Worm (Caenorhabditis elegans) whole organism, L4 larva: ENCODE results near the gene tsn-1.

ENCODE experiments used
- F49E8.2 ChIP-seq: sonication (generic microtip); optimal IDR thresholded peaks from 2 replicates; lab custom pipeline; 2016; ENCODE audit warnings: missing compliant biosample characterization, mild to moderate bottlenecking, missing genetic modification characterization, borderline replicate concordance
- T20F7.1 ChIP-seq: fragments of 200-800 bp; sonication (Bioruptor generic); optimal IDR thresholded peaks from 2 replicates; lab custom pipeline; 2018; ENCODE audit warnings: mild to moderate bottlenecking, missing genetic modification characterization, missing compliant biosample characterization
- ama-1 ChIP-seq: fragments of 150-350 bp; optimal IDR thresholded peaks from 2 replicates; lab custom pipeline; 2014; ENCODE audit warnings: inconsistent platforms, mixed read lengths
- arid-1 ChIP-seq: fragments of 200-800 bp; sonication (Bioruptor generic); conservative IDR thresholded peaks from 2 replicates; pipeline ENCODE4 v1.3.6; 2022; ENCODE audit warnings: missing genetic modification reagents, missing genetic modification characterization, missing compliant biosample characterization
- attf-4 ChIP-seq: sonication (generic microtip); optimal IDR thresholded peaks from 3 replicates; lab custom pipeline; 2017; ENCODE audit warnings: missing biosample characterization, missing genetic modification characterization
- ceh-32 ChIP-seq: sonication (generic microtip); optimal IDR thresholded peaks from 2 replicates; lab custom pipeline; 2016; ENCODE audit warnings: mild to moderate bottlenecking, missing genetic modification characterization, missing compliant biosample characterization; ENCODE audit not compliant: poor library complexity
- ces-1 ChIP-seq: fragments of 150-350 bp; sonication (generic microtip); optimal IDR thresholded peaks from 4 replicates; lab custom pipeline; 2014; ENCODE audit warnings: missing biosample characterization, missing genetic modification reagents, missing genetic modification characterization
- cey-2 ChIP-seq: sonication (generic microtip); optimal IDR thresholded peaks from 3 replicates; lab custom pipeline; 2017; ENCODE audit warnings: missing genetic modification characterization, mild to moderate bottlenecking, missing compliant biosample characterization, antibody characterized with exemption, borderline replicate concordance; ENCODE audit not compliant: insufficient read depth
- daf-16 ChIP-seq, 3 experiments: sonication (generic microtip); optimal IDR thresholded peaks; 2 replicates each; lab custom pipeline; 2016 to 2017; ENCODE audit warnings: missing genetic modification characterization in 3 of 3, missing genetic modification reagents in 3 of 3, mild to moderate bottlenecking in 2 of 3, missing compliant biosample characterization in 2 of 3, missing biosample characterization in 1 of 3, moderate library complexity in 1 of 3
- daf-8 ChIP-seq: fragments of 200-800 bp; sonication (Bioruptor generic); IDR thresholded peaks from 2 replicates; pipeline ENCODE4 v1.3.6; 2022; ENCODE audit warnings: missing genetic modification characterization, missing compliant biosample characterization
- dpl-1 ChIP-seq: fragments of 150-350 bp; optimal IDR thresholded peaks from 2 replicates; lab custom pipeline; 2014; ENCODE audit warnings: missing biosample characterization, missing genetic modification reagents, missing genetic modification characterization
- egl-43 ChIP-seq: fragments of 200-800 bp; sonication (Bioruptor generic); IDR thresholded peaks from 2 replicates; pipeline ENCODE4 v1.3.6; 2022; ENCODE audit warnings: missing genetic modification reagents, missing genetic modification characterization, missing compliant biosample characterization
- gei-8 ChIP-seq: fragments of 200-800 bp; sonication (Bioruptor generic); optimal IDR thresholded peaks from 2 replicates; lab custom pipeline; 2018; ENCODE audit warnings: mild to moderate bottlenecking, missing genetic modification characterization, missing compliant biosample characterization
- lin-38 ChIP-seq: fragments of 200-800 bp; sonication (Bioruptor generic); IDR thresholded peaks from 2 replicates; pipeline ENCODE4 v1.3.6; 2022; ENCODE audit warnings: missing genetic modification reagents, missing genetic modification characterization, missing compliant biosample characterization
- madf-9 ChIP-seq: fragments of 200-800 bp; sonication (Bioruptor generic); conservative IDR thresholded peaks from 2 replicates; pipeline ENCODE4 v1.3.6; 2022; ENCODE audit warnings: missing genetic modification reagents, missing genetic modification characterization, missing compliant biosample characterization
- mes-2 ChIP-seq: sonication (generic microtip); optimal IDR thresholded peaks from 2 replicates; lab custom pipeline; 2016; ENCODE audit warnings: missing genotype, mild to moderate bottlenecking, missing genetic modification characterization, missing compliant biosample characterization; ENCODE audit not compliant: poor library complexity, severe bottlenecking
- nhr-25 ChIP-seq: sonication (generic microtip); optimal IDR thresholded peaks from 2 replicates; lab custom pipeline; 2017; ENCODE audit warnings: missing genetic modification characterization, mild to moderate bottlenecking, missing compliant biosample characterization, antibody characterized with exemption, moderate library complexity, borderline replicate concordance; ENCODE audit not compliant: insufficient read depth
- nhr-28 ChIP-seq: fragments of 150-350 bp; optimal IDR thresholded peaks from 2 replicates; lab custom pipeline; 2014; ENCODE audit warnings: missing biosample characterization, missing genetic modification characterization
- nhr-41 ChIP-seq: fragments of 200-800 bp; sonication (Bioruptor generic); IDR thresholded peaks from 2 replicates; pipeline ENCODE4 v1.3.6; 2022; ENCODE audit warnings: missing genetic modification reagents, missing genetic modification characterization, missing compliant biosample characterization
- nhr-42 ChIP-seq: fragments of 200-800 bp; sonication (Bioruptor generic); IDR thresholded peaks from 2 replicates; pipeline ENCODE4 v1.3.6; 2022; ENCODE audit warnings: missing genetic modification characterization, missing compliant biosample characterization
- nhr-6 ChIP-seq: fragments of 150-350 bp; optimal IDR thresholded peaks from 2 replicates; lab custom pipeline; 2014; ENCODE audit warnings: missing biosample characterization, missing genetic modification characterization
- pqm-1 ChIP-seq: sonication (generic microtip); optimal IDR thresholded peaks from 2 replicates; lab custom pipeline; 2017; ENCODE audit warnings: missing biosample characterization, missing genetic modification characterization
- set-16 ChIP-seq: fragments of 200-800 bp; sonication (Bioruptor generic); IDR thresholded peaks from 2 replicates; pipeline ENCODE4 v1.3.6; 2022; ENCODE audit warnings: missing genetic modification reagents, missing genetic modification characterization, missing compliant biosample characterization
- snpc-4 ChIP-seq: fragments of 150-350 bp; optimal IDR thresholded peaks from 2 replicates; lab custom pipeline; 2014; ENCODE audit warnings: missing biosample characterization, missing genetic modification characterization
- spr-3 ChIP-seq: fragments of 200-800 bp; sonication (Bioruptor generic); optimal IDR thresholded peaks from 2 replicates; lab custom pipeline; 2018; ENCODE audit warnings: mild to moderate bottlenecking, missing genetic modification characterization, missing compliant biosample characterization
- tag-97 ChIP-seq: fragments of 200-800 bp; sonication (Bioruptor generic); IDR thresholded peaks from 2 replicates; pipeline ENCODE4 v1.3.6; 2022; ENCODE audit warnings: missing genetic modification characterization, missing compliant biosample characterization
- tra-1 ChIP-seq: fragments of 200-800 bp; sonication (Bioruptor generic); IDR thresholded peaks from 2 replicates; pipeline ENCODE4 v1.3.6; 2022; ENCODE audit warnings: missing genetic modification reagents, missing genetic modification characterization, missing compliant biosample characterization
- unc-130 ChIP-seq: sonication (generic microtip); optimal IDR thresholded peaks from 2 replicates; lab custom pipeline; 2016; ENCODE audit warnings: missing genetic modification reagents, missing genetic modification characterization, missing compliant biosample characterization
- unc-62 ChIP-seq, 3 experiments: fragments of 150-350 bp in 1 of 3; sonication (generic microtip); optimal IDR thresholded peaks in 2 of 3; peaks in 1 of 3; 1 replicate in 1 of 3; 2 replicates in 2 of 3; lab custom pipeline; 2014 to 2017; ENCODE audit warnings: missing biosample characterization in 3 of 3, missing genetic modification characterization in 3 of 3, missing genetic modification reagents in 3 of 3, missing genotype in 1 of 3
- vab-7 ChIP-seq: fragments of 200-800 bp; sonication (Bioruptor generic); IDR thresholded peaks from 2 replicates; pipeline ENCODE4 v1.3.6; 2022; ENCODE audit warnings: missing genetic modification reagents, missing genetic modification characterization, missing compliant biosample characterization
- zag-1 ChIP-seq: fragments of 150-350 bp; optimal IDR thresholded peaks from 2 replicates; lab custom pipeline; 2014; ENCODE audit warnings: missing biosample characterization, missing genetic modification characterization
- ztf-11 ChIP-seq: fragments of 150-350 bp; optimal IDR thresholded peaks from 2 replicates; lab custom pipeline; 2014; ENCODE audit warnings: missing biosample characterization, missing genetic modification characterization

tsn-1 gene

DNA sequence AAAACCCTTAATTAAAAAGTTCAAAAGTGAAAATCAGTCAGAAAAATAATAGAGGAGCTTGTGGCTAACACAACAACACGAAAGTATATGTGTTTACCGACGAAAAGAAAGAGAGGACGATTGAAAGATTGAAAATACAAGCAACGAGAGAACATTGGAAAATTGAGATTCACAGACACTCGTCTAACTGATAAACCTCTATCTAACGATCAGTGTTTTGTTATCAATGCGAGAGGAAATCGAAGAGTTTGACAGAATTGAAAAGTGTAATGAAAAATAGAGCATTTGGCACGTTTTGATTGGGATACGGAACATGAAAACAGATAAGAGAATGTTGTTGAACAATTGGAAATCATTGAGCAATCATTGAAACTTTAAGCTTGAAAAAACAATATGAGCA is 22.1 kb downstream of the tsn-1 start (continued):
- TF ChIP-seq ceh-32 (tag; lab: Kevin White, UChicago) (no peak), set-16 (GFP tag; lab: Robert Waterston, UW) (no peak), pqm-1 (peak; percentile 99), nhr-41 (GFP tag; lab: Robert Waterston, UW) (no peak), dpl-1 (GFP tag; lab: Kevin White, UChicago) (peak; percentile 0), spr-3 (GFP tag; lab: Kevin White, UChicago) (no peak), tag-97 (no peak), egl-43 (GFP tag; lab: Robert Waterston, UW) (no peak), cey-2 (tag; lab: Kevin White, UChicago) (peak; percentile 7), arid-1 (GFP tag; lab: Robert Waterston, UW) (no peak)

- TF ChIP-seq tag-97: no peak
- no peak for TF ChIP-seq T20F7.1 (GFP tag; lab: Kevin White, UChicago)
- no peak for TF ChIP-seq lin-38 (GFP tag; lab: Robert Waterston, UW)
- TF ChIP-seq set-16 (GFP tag; lab: Robert Waterston, UW): no peak
- no peak for TF ChIP-seq arid-1 (GFP tag; lab: Robert Waterston, UW)
- TF ChIP-seq ces-1: no peak
- TF ChIP-seq, all 104 proteins: peak for 0
Measured at ce11 chrII:4729733-4730132, 23.1 kb downstream of the tsn-1 start, which contains the start of gene F41C3.7. Gene F41C3.7 (plus strand): TSS chrII:4730033.

DNA sequence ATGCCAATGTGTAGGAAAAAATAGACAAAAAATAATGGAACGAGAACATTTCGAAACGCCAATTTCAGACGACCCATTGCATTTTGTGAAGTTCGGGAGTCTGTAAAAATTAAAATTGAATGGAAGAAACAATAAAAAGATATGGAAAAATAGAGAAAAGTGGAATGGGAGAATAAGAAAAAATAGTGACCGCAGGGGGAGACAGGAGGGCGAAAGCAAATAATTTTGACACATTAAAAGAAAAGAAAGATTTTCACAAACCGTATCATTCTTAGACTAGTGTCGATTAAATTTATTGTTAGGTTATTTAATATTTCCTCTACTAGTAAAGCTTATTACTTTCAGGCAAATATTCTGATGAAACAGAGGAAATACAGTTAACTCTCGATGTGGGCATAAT is 27.2 kb downstream of the tsn-1 start, which contains the start of gene F41C3.11:
Gene F41C3.11 (minus strand): TSS at position 101 of the 400 bp plus-strand sequence.
- no peak for TF ChIP-seq zag-1 (tag; lab: Kevin White, UChicago)

- TF ChIP-seq nhr-28 (tag; lab: Kevin White, UChicago): peak; percentile 48
- peak; percentile 56 for TF ChIP-seq nhr-25 (tag; lab: Kevin White, UChicago)
- TF ChIP-seq dpl-1 (GFP tag; lab: Kevin White, UChicago): no peak
- TF ChIP-seq vab-7: no peak
- TF ChIP-seq unc-130 (GFP tag; lab: Kevin White, UChicago): no peak
- TF ChIP-seq mes-2 (tag; lab: Kevin White, UChicago): no peak
Measured at ce11 chrII:4734477-4734876, 27.9 kb downstream of the tsn-1 start.

DNA sequence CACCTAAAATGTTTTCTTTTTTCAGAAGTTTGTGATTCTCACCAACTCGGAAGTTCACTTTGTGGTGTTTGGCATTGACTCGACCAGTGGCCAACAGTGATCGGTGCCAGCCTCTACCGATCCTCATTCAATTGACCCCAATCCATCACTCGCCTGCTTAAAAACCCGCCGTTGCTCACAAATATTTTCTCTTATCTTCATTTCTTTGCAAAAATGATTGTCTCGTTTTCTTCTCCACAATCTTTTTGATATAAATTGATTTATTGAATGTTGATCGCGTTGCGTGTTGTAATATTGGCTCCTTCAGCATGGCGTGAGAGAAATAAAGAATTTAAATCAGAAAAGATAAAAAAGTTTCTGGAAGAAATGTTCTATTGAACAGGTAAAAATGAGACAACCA is 30.0 kb downstream of the tsn-1 start:
- TF ChIP-seq dpl-1 (GFP tag; lab: Kevin White, UChicago): no peak
- no peak for TF ChIP-seq gei-8
- no peak for TF ChIP-seq madf-9
- TF ChIP-seq tra-1: no peak
- no peak for TF ChIP-seq daf-8 (GFP tag; lab: Robert Waterston, UW)
- no peak for TF ChIP-seq egl-43 (GFP tag; lab: Robert Waterston, UW)
- TF ChIP-seq unc-62 (GFP tag; optimal IDR thresholded peaks at IDR 0.05 in 1 of 2; lab: Kevin White, UChicago): peak in 1 of 2 experiments; percentile 6
- no peak for TF ChIP-seq unc-62 (tag; optimal IDR thresholded peaks at IDR 0.05; lab: Kevin White, UChicago)
- TF ChIP-seq daf-16 (GFP tag; optimal IDR thresholded peaks at IDR 0.05; lab: Kevin White, UChicago): peak in 1 of 2 experiments; percentile 90
- TF ChIP-seq daf-16 (tag; optimal IDR thresholded peaks at IDR 0.05; lab: Kevin White, UChicago): no peak
- no peak for TF ChIP-seq ztf-11 (tag; lab: Kevin White, UChicago)
- no peak for TF ChIP-seq nhr-6 (tag; lab: Kevin White, UChicago)
- no peak for TF ChIP-seq ama-1 (lab: Kevin White, UChicago)
- no peak for TF ChIP-seq snpc-4
- no peak for TF ChIP-seq pqm-1
- TF ChIP-seq nhr-42 (GFP tag; lab: Robert Waterston, UW): no peak
- TF ChIP-seq attf-4 (tag; lab: Kevin White, UChicago): no peak
- no peak for TF ChIP-seq F49E8.2 (tag; lab: Kevin White, UChicago)
